Worm (Caenorhabditis elegans): Measurements from ENCODE around the gene H38K22.7.

The H38K22.7 gene

ce11 chrIII:4335614-4336013, 14.1 kb downstream of the H38K22.7 start:
- TF ChIP-seq nhr-71 (tag; optimal IDR thresholded peaks at IDR 0.05) (peak; percentile 34), swsn-7 (tag; optimal IDR thresholded peaks at IDR 0.05) (peak; percentile 31), tlp-1 (tag; optimal IDR thresholded peaks at IDR 0.05) (no peak), unc-86 (tag; optimal IDR thresholded peaks at IDR 0.05) (peak; percentile 40), jun-1 (tag; optimal IDR thresholded peaks at IDR 0.05) (peak; percentile 41), nhr-12 (tag; optimal IDR thresholded peaks at IDR 0.05) (no peak), ceh-63 (GFP tag; optimal IDR thresholded peaks at IDR 0.05) (no peak), lin-14 (GFP tag; optimal IDR thresholded peaks at IDR 0.05) (peak; percentile 86), dpl-1 (GFP tag; optimal IDR thresholded peaks at IDR 0.05) (peak in 1 of 3 experiments; percentile 8), ztf-11 (tag; optimal IDR thresholded peaks at IDR 0.05) (peak in 1 of 2 experiments; percentile 25), snu-23 (GFP tag; optimal IDR thresholded peaks at IDR 0.05) (peak; percentile 25), fkh-8 (tag; optimal IDR thresholded peaks at IDR 0.05) (peak; percentile 66), lin-35 (GFP tag; optimal IDR thresholded peaks at IDR 0.05) (peak in 1 of 2 experiments; percentile 37), sox-4 (tag; optimal IDR thresholded peaks at IDR 0.05) (no peak), lsy-2 (tag; optimal IDR thresholded peaks at IDR 0.05) (peak in 1 of 2 experiments; percentile 46), nhr-84 (tag; optimal IDR thresholded peaks at IDR 0.05) (no peak), efl-1 (optimal IDR thresholded peaks at IDR 0.05) (peak in 1 of 2 experiments; percentile 48), efl-1 (GFP tag; optimal IDR thresholded peaks at IDR 0.05 in 1 of 2) (peak; percentile 19 to 24), nhr-47 (tag; optimal IDR thresholded peaks at IDR 0.05) (peak; percentile 40), blmp-1 (tag; optimal IDR thresholded peaks at IDR 0.05) (peak; percentile 7), isw-1 (GFP tag; IDR thresholded peaks at IDR 0.05) (peak; percentile 39; the same call in 1 of the 2 replicates), xbp-1 (tag; optimal IDR thresholded peaks at IDR 0.05) (peak; percentile 9), ets-5 (GFP tag; IDR thresholded peaks at IDR 0.05) (no peak), ceh-82 (tag; optimal IDR thresholded peaks at IDR 0.05) (peak in 2 of 3 experiments; percentile 36 to 41)

- TF ChIP-seq sox-4 (tag; optimal IDR thresholded peaks at IDR 0.05) = peak; percentile 58
- TF ChIP-seq ces-1 (GFP tag; optimal IDR thresholded peaks at IDR 0.05) = no peak
- no peak for TF ChIP-seq elt-2 (tag; optimal IDR thresholded peaks at IDR 0.05)
- TF ChIP-seq fos-1 (tag; optimal IDR thresholded peaks at IDR 0.05) = no peak
- TF ChIP-seq snpc-4 (tag; optimal IDR thresholded peaks at IDR 0.05) = peak; percentile 23
- peak; percentile 33; the same call in 1 of the 2 replicates for TF ChIP-seq mab-9 (GFP tag; IDR thresholded peaks at IDR 0.05)
- peak; percentile 75 for TF ChIP-seq fkh-4 (tag; optimal IDR thresholded peaks at IDR 0.05; ENCODE audit: borderline replicate concordance)
- TF ChIP-seq nhr-90 (tag; optimal IDR thresholded peaks at IDR 0.05; ENCODE audit: poor library complexity) = peak; percentile 70
- TF ChIP-seq nhr-19 (GFP tag; conservative IDR thresholded peaks at IDR 0.05) = peak; percentile 49
- no peak for TF ChIP-seq ets-5 (GFP tag; IDR thresholded peaks at IDR 0.05)
- TF ChIP-seq rnt-1 (tag; optimal IDR thresholded peaks at IDR 0.05) = peak; percentile 94
- TF ChIP-seq efl-1 (optimal IDR thresholded peaks at IDR 0.05) = peak; percentile 37 to 63
- TF ChIP-seq efl-1 (GFP tag; optimal IDR thresholded peaks at IDR 0.05 in 1 of 2) = peak; percentile 63 to 95
- TF ChIP-seq Y116A8C.19 (tag; optimal IDR thresholded peaks at IDR 0.05; ENCODE audit: borderline replicate concordance) = no peak
- peak; percentile 68 for TF ChIP-seq snu-23 (GFP tag; optimal IDR thresholded peaks at IDR 0.05)
- no peak for TF ChIP-seq C34B4.2 (tag; optimal IDR thresholded peaks at IDR 0.05)
- peak; percentile 3 for TF ChIP-seq lin-15B (tag; optimal IDR thresholded peaks at IDR 0.05)
- TF ChIP-seq nhr-11 (tag; optimal IDR thresholded peaks at IDR 0.05) = no peak
- no peak for TF ChIP-seq nhr-76 (tag; optimal IDR thresholded peaks at IDR 0.05)
- TF ChIP-seq mep-1 (tag; optimal IDR thresholded peaks at IDR 0.05) = peak; percentile 70
- no peak for TF ChIP-seq egl-27 (tag; optimal IDR thresholded peaks at IDR 0.05)
- TF ChIP-seq unc-98 (GFP tag; IDR thresholded peaks at IDR 0.05) = no peak
- no peak for TF ChIP-seq ceh-88 (GFP tag; IDR thresholded peaks at IDR 0.05)
- TF ChIP-seq efl-3 (GFP tag; optimal IDR thresholded peaks at IDR 0.05) = no peak
- no peak for TF ChIP-seq nhr-28 (tag; optimal IDR thresholded peaks at IDR 0.05)
- no peak for TF ChIP-seq hpl-2 (GFP tag; optimal IDR thresholded peaks at IDR 0.05)
- TF ChIP-seq unc-86 (tag; optimal IDR thresholded peaks at IDR 0.05) = peak; percentile 31
- TF ChIP-seq pax-3 (tag; optimal IDR thresholded peaks at IDR 0.05) = peak; percentile 12
- TF ChIP-seq swsn-7 (tag; optimal IDR thresholded peaks at IDR 0.05) = peak; percentile 61
- peak; percentile 82 for TF ChIP-seq nhr-85 (tag)
- TF ChIP-seq tbx-2 (tag; optimal IDR thresholded peaks at IDR 0.05) = peak; percentile 69
- peak; percentile 51 for TF ChIP-seq C04F5.9 (tag; optimal IDR thresholded peaks at IDR 0.05)
- peak; percentile 24 to 60 (median 50) for TF ChIP-seq dpl-1 (GFP tag; optimal IDR thresholded peaks at IDR 0.05)
- no peak for TF ChIP-seq lin-13 (GFP tag; optimal IDR thresholded peaks at IDR 0.05)
- TF ChIP-seq F16B12.6 (tag; optimal IDR thresholded peaks at IDR 0.05) = peak; percentile 24
- TF ChIP-seq lin-39 (tag; optimal IDR thresholded peaks at IDR 0.05) = no peak
Observed at ce11 chrIII:4343070-4343469, 21.6 kb downstream of the H38K22.7 start, which contains the start of the genes B0285.3 and lcmt-1. TSS of gene B0285.3 (minus strand) at chrIII:4343336. TSS of gene lcmt-1 (plus strand) at chrIII:4343446.
